Fruit fly (Drosophila melanogaster): ENCODE measurements around the gene sau.

The sau gene

dm6 chr2L:2249578-2249977 lies 23.4 kb downstream of the sau start:
- TF ChIP-seq Sp1 (GFP tag; optimal IDR thresholded peaks at IDR 0.05), result no peak
- TF ChIP-seq Hr78 (GFP tag; optimal IDR thresholded peaks at IDR 0.05), result no peak
- TF ChIP-seq dl (GFP tag; optimal IDR thresholded peaks at IDR 0.05; ENCODE audit: insufficient read depth in 1 of 2, partially characterized antibody in 2 of 2), result no peak
- TF ChIP-seq pan (optimal IDR thresholded peaks at IDR 0.05), result no peak
- no peak for TF ChIP-seq Abd-B (GFP tag; optimal IDR thresholded peaks at IDR 0.05)
- no peak for TF ChIP-seq sv (GFP tag; optimal IDR thresholded peaks at IDR 0.05)
- TF ChIP-seq psq (GFP tag; optimal IDR thresholded peaks at IDR 0.05), result no peak
- TF ChIP-seq h (GFP tag; optimal IDR thresholded peaks at IDR 0.05), result no peak
- TF ChIP-seq Jra (GFP tag; optimal IDR thresholded peaks at IDR 0.05), result no peak

- TF ChIP-seq dl (GFP tag; optimal IDR thresholded peaks at IDR 0.05; ENCODE audit: insufficient read depth in 1 of 2, partially characterized antibody in 2 of 2) (no peak), Hnf4 (GFP tag; optimal IDR thresholded peaks at IDR 0.05) (no peak), usp (GFP tag; optimal IDR thresholded peaks at IDR 0.05) (no peak), dsf (GFP tag; optimal IDR thresholded peaks at IDR 0.05; ENCODE audit: borderline replicate concordance) (no peak)
Observed at dm6 chr2L:2251175-2251574, 25.0 kb downstream of the sau start, which contains the start of gene Ser12. Ser12 (minus strand) TSS chr2L:2251275.

dm6 chr2L:2252241-2252640 lies 26.1 kb downstream of the sau start, which contains the start of gene CG17239:
CG17239 (minus strand) TSS chr2L:2252341.
- no peak for TF ChIP-seq rgr (GFP tag; optimal IDR thresholded peaks at IDR 0.05)
- no peak for TF ChIP-seq usp (GFP tag; optimal IDR thresholded peaks at IDR 0.05)
- TF ChIP-seq Dfd (GFP tag; optimal IDR thresholded peaks at IDR 0.05), result no peak
- TF ChIP-seq CrebA (GFP tag; optimal IDR thresholded peaks at IDR 0.05; ENCODE audit: borderline replicate concordance), result no peak
- no peak for TF ChIP-seq N (GFP tag; optimal IDR thresholded peaks at IDR 0.05)
- TF ChIP-seq CG9705 (GFP tag; optimal IDR thresholded peaks at IDR 0.05), result no peak
- TF ChIP-seq h (GFP tag; optimal IDR thresholded peaks at IDR 0.05), result no peak
- no peak for TF ChIP-seq brk (GFP tag; optimal IDR thresholded peaks at IDR 0.05)
- TF ChIP-seq foxo (GFP tag; optimal IDR thresholded peaks at IDR 0.05), result no peak
- TF ChIP-seq ey (GFP tag; optimal IDR thresholded peaks at IDR 0.05), result no peak
- no peak for TF ChIP-seq OdsH (GFP tag; optimal IDR thresholded peaks at IDR 0.05)
- no peak for TF ChIP-seq dsf (GFP tag; optimal IDR thresholded peaks at IDR 0.05; ENCODE audit: borderline replicate concordance)
- TF ChIP-seq HLH106 (tag; optimal IDR thresholded peaks at IDR 0.05), result no peak
- no peak for TF ChIP-seq lola (GFP tag; optimal IDR thresholded peaks at IDR 0.05)
- no peak for TF ChIP-seq fru (GFP tag; optimal IDR thresholded peaks at IDR 0.05)
- TF ChIP-seq jim (GFP tag; optimal IDR thresholded peaks at IDR 0.05), result no peak

DNA sequence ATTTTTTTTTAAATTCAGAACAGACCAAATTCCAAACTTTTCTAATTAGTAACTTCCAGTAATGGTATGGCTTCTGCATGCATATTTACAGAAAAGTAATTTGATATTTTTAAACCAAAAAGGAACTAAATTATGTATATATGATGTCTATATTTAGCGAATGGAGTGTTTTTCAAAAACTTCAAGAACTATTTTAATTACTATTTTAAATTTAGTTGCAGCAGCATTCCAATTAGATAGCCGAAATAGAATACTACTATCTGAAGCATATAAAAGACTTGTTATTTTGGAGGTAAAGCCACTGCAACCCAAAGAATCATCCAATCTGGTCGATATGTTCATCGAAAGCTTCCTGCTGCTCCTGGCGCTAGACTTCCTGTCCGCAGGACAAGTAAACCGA lies 26.6 kb downstream of the sau start, which contains the start of gene CG17234:
Gene CG17234, plus strand, starts transcription at position 301 of the 400 bp plus-strand sequence.
- TF ChIP-seq rgr (GFP tag; optimal IDR thresholded peaks at IDR 0.05) (no peak), Vsx2 (GFP tag; optimal IDR thresholded peaks at IDR 0.05; ENCODE audit: partially characterized antibody) (no peak), tai (GFP tag; optimal IDR thresholded peaks at IDR 0.05) (no peak), Hnf4 (GFP tag; optimal IDR thresholded peaks at IDR 0.05) (no peak), Dif (GFP tag; optimal IDR thresholded peaks at IDR 0.05; ENCODE audit: partially characterized antibody) (no peak), Sp1 (GFP tag; optimal IDR thresholded peaks at IDR 0.05) (no peak), Hr83 (GFP tag; optimal IDR thresholded peaks at IDR 0.05; ENCODE audit: poor library complexity, severe bottlenecking) (no peak), usp (GFP tag; optimal IDR thresholded peaks at IDR 0.05) (no peak), HLH106 (tag; optimal IDR thresholded peaks at IDR 0.05) (no peak), Myc (optimal IDR thresholded peaks at IDR 0.05) (no peak), lola (GFP tag; optimal IDR thresholded peaks at IDR 0.05) (no peak), foxo (GFP tag; optimal IDR thresholded peaks at IDR 0.05) (no peak), dsf (GFP tag; optimal IDR thresholded peaks at IDR 0.05; ENCODE audit: borderline replicate concordance) (no peak), sage (GFP tag; optimal IDR thresholded peaks at IDR 0.05) (no peak)

DNA sequence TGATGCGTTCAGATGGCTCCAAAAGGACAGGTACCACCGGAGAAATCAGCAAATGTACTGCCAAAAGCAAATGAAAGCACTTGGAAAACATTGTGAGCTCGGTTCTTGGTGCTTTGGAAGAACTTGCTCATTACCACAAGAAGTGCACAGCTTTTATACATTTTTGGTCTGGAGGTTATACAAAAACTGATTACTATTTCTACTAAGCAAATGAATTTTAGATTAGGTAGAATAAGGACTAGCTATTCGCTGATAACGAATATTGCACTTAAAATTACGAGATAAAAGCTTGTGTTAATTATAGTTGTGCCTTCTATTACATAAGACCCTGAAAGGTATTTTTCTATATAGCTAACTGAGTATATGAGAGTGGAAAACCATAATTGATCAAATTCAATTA lies 28.8 kb downstream of the sau start, which contains the start of gene Send1:
Gene Send1, minus strand, starts transcription at position 101 of the 400 bp plus-strand sequence.
- no peak for TF ChIP-seq sv (GFP tag; optimal IDR thresholded peaks at IDR 0.05)
- no peak for TF ChIP-seq foxo (GFP tag; optimal IDR thresholded peaks at IDR 0.05)
- no peak for TF ChIP-seq jim (GFP tag; optimal IDR thresholded peaks at IDR 0.05)
- TF ChIP-seq Hr78 (GFP tag; optimal IDR thresholded peaks at IDR 0.05), result no peak

Data from whole organism, wandering third instar larva.